Worm (Caenorhabditis elegans) whole organism, L2 larva: ENCODE measurements around the gene K07C11.7.

Source experiments
- ZK546.5 ChIP-seq: sonication (generic microtip); optimal IDR thresholded peaks from 2 replicates; lab custom pipeline; 2017; ENCODE audit warnings: missing biosample characterization, missing genetic modification characterization
- ceh-16 ChIP-seq: fragments of 150-350 bp; optimal IDR thresholded peaks from 2 replicates; lab custom pipeline; 2014; ENCODE audit warnings: missing biosample characterization, missing genetic modification characterization
- ceh-82 ChIP-seq: fragments of 150-350 bp; optimal IDR thresholded peaks from 2 replicates; lab custom pipeline; 2014; ENCODE audit warnings: missing biosample characterization, missing genetic modification characterization
- crh-2 ChIP-seq: sonication (generic microtip); optimal IDR thresholded peaks from 2 replicates; lab custom pipeline; 2017; ENCODE audit warnings: missing biosample characterization, missing genetic modification characterization
- dmd-4 ChIP-seq: sonication (generic microtip); optimal IDR thresholded peaks from 2 replicates; lab custom pipeline; 2017; ENCODE audit warnings: missing biosample characterization, missing genetic modification characterization
- egl-27 ChIP-seq: sonication (generic microtip); optimal IDR thresholded peaks from 3 replicates; lab custom pipeline; 2017; ENCODE audit warnings: missing biosample characterization, missing genetic modification reagents, missing genetic modification characterization
- elt-3 ChIP-seq: sonication (generic microtip); optimal IDR thresholded peaks from 2 replicates; lab custom pipeline; 2017; ENCODE audit warnings: missing biosample characterization, missing genetic modification characterization
- lin-11 ChIP-seq: fragments of 150-350 bp; sonication (generic microtip); optimal IDR thresholded peaks from 2 replicates; lab custom pipeline; 2014; ENCODE audit warnings: missing biosample characterization, missing genetic modification characterization, inconsistent platforms, mixed read lengths
- lin-13 ChIP-seq: fragments of 150-350 bp; optimal IDR thresholded peaks from 2 replicates; lab custom pipeline; 2014; ENCODE audit warnings: missing biosample characterization, missing genetic modification reagents, missing genetic modification characterization
- lin-39 ChIP-seq: fragments of 150-350 bp; optimal IDR thresholded peaks from 2 replicates; lab custom pipeline; 2014; ENCODE audit warnings: missing biosample characterization, missing genetic modification reagents, missing genetic modification characterization
- mab-5 ChIP-seq: fragments of 150-350 bp; optimal IDR thresholded peaks from 2 replicates; lab custom pipeline; 2014; ENCODE audit warnings: missing biosample characterization, missing genetic modification characterization
- mbf-1 ChIP-seq: sonication (generic microtip); optimal IDR thresholded peaks from 2 replicates; lab custom pipeline; 2017; ENCODE audit warnings: missing biosample characterization, missing genetic modification characterization
- nhr-12 ChIP-seq: fragments of 150-350 bp; optimal IDR thresholded peaks from 2 replicates; lab custom pipeline; 2014; ENCODE audit warnings: missing biosample characterization, missing genetic modification characterization
- nhr-23 ChIP-seq: fragments of 150-350 bp; optimal IDR thresholded peaks from 2 replicates; lab custom pipeline; 2014; ENCODE audit warnings: missing biosample characterization, missing genetic modification reagents, missing genetic modification characterization
- peb-1 ChIP-seq: fragments of 150-350 bp; optimal IDR thresholded peaks from 2 replicates; lab custom pipeline; 2014; ENCODE audit warnings: missing biosample characterization, missing genetic modification characterization
- ztf-1 ChIP-seq: fragments of 200-800 bp; sonication (Bioruptor generic); conservative IDR thresholded peaks from 2 replicates; pipeline ENCODE4 v1.3.6; 2022; ENCODE audit warnings: missing genetic modification characterization, missing compliant biosample characterization
- ztf-4 ChIP-seq: fragments of 150-350 bp; optimal IDR thresholded peaks from 2 replicates; lab custom pipeline; 2014; ENCODE audit warnings: missing biosample characterization, missing genetic modification characterization

Gene K07C11.7

DNA sequence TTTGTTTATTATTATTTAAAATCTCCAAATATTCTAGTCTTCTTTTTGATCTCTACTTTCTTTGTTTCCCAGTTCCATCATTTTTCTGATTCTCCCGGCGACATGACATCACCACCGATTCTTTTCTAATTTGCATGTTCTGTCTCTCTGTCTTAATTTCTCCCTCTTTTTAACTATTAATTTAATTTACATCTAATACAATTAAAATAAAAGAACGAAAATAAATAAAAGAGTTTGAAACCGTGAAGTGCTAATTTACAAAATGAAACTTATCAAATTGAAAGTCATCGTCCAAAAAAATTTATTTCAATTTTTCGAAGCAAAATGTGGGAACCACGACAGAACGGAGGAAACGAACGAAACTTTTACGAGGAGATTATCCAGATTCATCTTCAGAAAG lies 54.1 kb downstream of the K07C11.7 start, which contains the start of gene F20D6.6:
Gene F20D6.6, plus strand, starts transcription at position 301 of the 400 bp plus-strand sequence.
- no peak for TF ChIP-seq peb-1 (tag; lab: Kevin White, UChicago)
- TF ChIP-seq egl-27 (tag; lab: Kevin White, UChicago), result no peak
- no peak for TF ChIP-seq ceh-16 (tag; lab: Kevin White, UChicago)
- no peak for TF ChIP-seq elt-3 (tag; lab: Kevin White, UChicago)
- no peak for TF ChIP-seq mbf-1
- no peak for TF ChIP-seq dmd-4 (tag; lab: Kevin White, UChicago)
- no peak for TF ChIP-seq nhr-23 (tag; lab: Kevin White, UChicago)
- TF ChIP-seq ztf-1, result no peak
- no peak for TF ChIP-seq ztf-4
- no peak for TF ChIP-seq mab-5 (tag; lab: Kevin White, UChicago)
- no peak for TF ChIP-seq nhr-12
- TF ChIP-seq lin-13 (GFP tag; lab: Kevin White, UChicago), result no peak
- TF ChIP-seq crh-2, result no peak
- TF ChIP-seq lin-11 (tag; lab: Kevin White, UChicago), result no peak
- no peak for TF ChIP-seq ZK546.5
- no peak for TF ChIP-seq lin-39 (tag; lab: Kevin White, UChicago)
- no peak for TF ChIP-seq ceh-82 (tag; lab: Kevin White, UChicago)
